Worm (Caenorhabditis elegans): Measurements from ENCODE around the gene R03D7.15.

Gene R03D7.15

DNA sequence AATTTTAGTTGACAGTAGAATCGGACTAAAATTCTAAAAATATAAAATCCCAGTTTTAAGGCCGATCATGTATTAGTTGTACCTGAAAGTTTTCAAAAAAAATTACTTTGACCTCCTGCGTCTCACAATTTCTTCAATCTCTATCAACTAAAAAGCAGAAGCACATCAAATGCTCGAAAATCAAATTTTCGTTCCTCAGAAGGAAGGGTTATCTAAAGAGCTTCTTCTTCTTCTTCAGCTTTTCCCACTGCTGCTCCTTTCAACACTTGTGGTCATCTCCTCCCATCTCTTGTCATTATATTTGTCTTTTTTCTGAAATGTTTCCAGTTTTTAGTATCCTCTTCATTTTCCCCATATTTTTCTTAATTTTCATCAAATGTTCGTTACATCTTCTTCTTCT is 22.7 kb downstream of the R03D7.15 start:
- TF ChIP-seq hlh-8 (tag; optimal IDR thresholded peaks at IDR 0.05) (no peak), unc-42 (tag; optimal IDR thresholded peaks at IDR 0.05) (peak; percentile 51), pat-9 (tag; optimal IDR thresholded peaks at IDR 0.05) (no peak), mec-3 (tag; optimal IDR thresholded peaks at IDR 0.05; ENCODE audit: borderline replicate concordance) (no peak), ceh-45 (GFP tag; IDR thresholded peaks at IDR 0.05) (no peak), tbx-7 (tag; optimal IDR thresholded peaks at IDR 0.05) (no peak), npax-4 (tag; optimal IDR thresholded peaks at IDR 0.05) (no peak), ceh-48 (tag; optimal IDR thresholded peaks at IDR 0.05) (no peak)

DNA sequence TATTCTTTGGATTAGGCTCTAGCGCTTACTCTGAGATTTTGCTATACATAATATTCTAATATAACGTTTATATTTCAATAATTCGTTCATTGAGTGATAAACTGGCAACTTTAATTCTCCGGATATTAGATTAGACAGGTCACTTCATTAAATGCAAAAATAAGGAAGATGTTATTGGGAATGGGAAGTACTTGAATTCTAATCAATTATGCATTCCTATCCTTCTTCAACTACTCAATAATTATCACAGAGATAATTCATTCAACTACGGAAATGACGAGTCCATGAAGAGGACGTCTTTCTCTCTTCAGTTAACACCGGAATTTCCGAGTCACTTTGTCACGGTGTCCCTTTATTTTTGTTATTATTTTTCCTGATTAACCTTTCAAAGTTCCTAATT is 28.6 kb downstream of the R03D7.15 start:
- no peak for TF ChIP-seq fkh-6 (tag; optimal IDR thresholded peaks at IDR 0.05)
- no peak for TF ChIP-seq pha-2 (tag; optimal IDR thresholded peaks at IDR 0.05)
- TF ChIP-seq sdc-2 (tag; optimal IDR thresholded peaks at IDR 0.05): no peak
- no peak for TF ChIP-seq nhr-11 (tag; optimal IDR thresholded peaks at IDR 0.05)
- TF ChIP-seq syd-9 (tag; optimal IDR thresholded peaks at IDR 0.05): no peak
- TF ChIP-seq eyg-1 (tag; optimal IDR thresholded peaks at IDR 0.05): no peak

DNA sequence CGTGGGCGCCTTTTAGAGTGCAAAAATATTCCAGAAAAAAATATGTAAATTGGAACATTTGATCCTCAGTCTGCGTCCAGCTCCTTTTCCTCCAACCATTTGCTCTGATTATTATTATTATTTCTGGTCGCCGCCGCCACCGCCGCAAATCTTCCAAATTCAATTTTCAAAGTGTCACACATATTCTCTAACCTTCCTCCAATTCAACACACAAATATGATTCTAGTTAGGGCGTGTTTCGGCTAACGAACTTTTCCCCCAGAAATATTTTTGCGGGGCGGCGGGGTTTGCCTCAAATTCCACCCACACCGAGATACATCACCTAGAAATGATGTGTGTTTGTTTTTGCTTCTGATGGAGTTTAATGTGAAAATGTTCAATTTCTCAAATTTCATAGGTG is 29.7 kb downstream of the R03D7.15 start:
- peak; percentile 77 for TF ChIP-seq unc-42 (tag; optimal IDR thresholded peaks at IDR 0.05)
- no peak for TF ChIP-seq ceh-24 (tag; optimal IDR thresholded peaks at IDR 0.05)

DNA sequence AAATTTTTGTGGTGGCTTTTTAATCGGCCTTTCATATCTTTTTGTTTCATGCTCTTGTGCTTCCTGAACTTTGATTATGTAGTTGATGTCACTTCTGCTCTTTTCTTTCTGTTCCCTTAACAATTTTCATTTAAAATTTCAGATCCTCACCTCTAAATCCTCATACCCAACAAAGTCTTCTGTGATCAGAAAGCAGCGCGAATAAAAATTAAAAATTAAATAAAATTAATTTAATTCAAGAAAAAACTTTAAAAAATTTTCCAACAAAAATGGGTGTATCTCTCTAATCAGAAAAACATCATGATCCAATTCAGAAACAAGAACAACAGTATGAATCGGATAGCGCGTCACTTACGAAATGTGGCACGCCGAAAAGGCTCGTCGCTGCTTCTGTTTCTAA is 33.2 kb downstream of the R03D7.15 start, which contains the start of gene ptp-3:
TSS of gene ptp-3 (plus strand) at position 301 of the 400 bp plus-strand sequence.
- TF ChIP-seq lim-6 (tag; optimal IDR thresholded peaks at IDR 0.05): no peak
- TF ChIP-seq madf-2 (tag; optimal IDR thresholded peaks at IDR 0.05): no peak
- TF ChIP-seq fkh-6 (tag; optimal IDR thresholded peaks at IDR 0.05): no peak
- no peak for TF ChIP-seq pax-1 (tag; optimal IDR thresholded peaks at IDR 0.05)

DNA sequence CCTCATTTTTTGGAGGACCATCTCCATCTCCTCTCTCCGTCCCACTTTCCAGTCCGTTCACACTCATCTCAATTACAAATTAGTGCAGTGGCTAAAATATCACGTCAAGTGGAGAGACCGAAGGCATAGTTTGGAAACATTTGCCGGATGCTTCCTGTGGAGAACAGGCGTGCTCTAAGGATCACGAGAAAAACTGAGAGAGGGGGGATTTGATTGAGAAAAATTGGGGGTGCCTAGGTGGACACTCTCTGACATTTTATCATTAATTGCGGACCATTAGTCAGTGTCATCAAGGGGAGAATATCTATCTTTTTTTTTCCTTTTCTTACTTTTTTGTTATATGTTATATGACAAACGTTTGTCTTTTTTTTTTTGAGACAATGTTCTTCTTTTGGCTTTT is 40.0 kb downstream of the R03D7.15 start:
- TF ChIP-seq pat-9 (tag; optimal IDR thresholded peaks at IDR 0.05): no peak
- TF ChIP-seq unc-55 (GFP tag; optimal IDR thresholded peaks at IDR 0.05): peak; percentile 9
- TF ChIP-seq ceh-18 (tag; optimal IDR thresholded peaks at IDR 0.05): peak; percentile 3

DNA sequence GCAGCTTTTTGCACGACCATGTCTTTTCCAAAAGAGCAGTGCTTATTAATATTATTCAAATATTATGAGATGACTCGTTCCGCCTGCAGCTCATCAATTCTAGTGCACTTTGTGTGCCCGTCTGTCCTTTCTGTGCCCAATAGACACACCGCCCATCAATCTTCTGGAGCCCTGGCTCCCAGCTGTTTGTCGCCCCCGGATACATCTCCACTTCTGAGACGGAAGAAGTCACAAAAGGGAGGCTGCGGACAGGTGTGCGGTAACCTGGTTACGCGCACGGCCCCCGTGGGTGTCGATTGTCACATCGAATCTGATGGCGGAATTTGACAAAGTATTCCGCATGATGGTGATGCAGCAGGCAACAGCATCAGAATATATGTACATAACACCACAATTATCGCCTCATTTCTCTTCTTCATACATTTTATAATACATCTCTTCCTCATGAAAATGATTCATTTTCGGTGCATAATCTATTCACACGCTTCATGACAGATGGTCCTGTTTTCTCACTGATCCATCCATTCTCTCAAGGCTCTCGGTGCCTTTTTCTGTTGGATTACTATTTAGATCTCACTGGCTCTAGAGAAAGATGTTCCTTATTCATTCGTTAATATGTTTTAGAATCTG is 44.6 kb downstream of the R03D7.15 start:
- peak; percentile 25 for TF ChIP-seq unc-55 (GFP tag; optimal IDR thresholded peaks at IDR 0.05)
- TF ChIP-seq ttx-3 (tag; optimal IDR thresholded peaks at IDR 0.05): no peak
- no peak for TF ChIP-seq elt-2 (tag; optimal IDR thresholded peaks at IDR 0.05)

DNA sequence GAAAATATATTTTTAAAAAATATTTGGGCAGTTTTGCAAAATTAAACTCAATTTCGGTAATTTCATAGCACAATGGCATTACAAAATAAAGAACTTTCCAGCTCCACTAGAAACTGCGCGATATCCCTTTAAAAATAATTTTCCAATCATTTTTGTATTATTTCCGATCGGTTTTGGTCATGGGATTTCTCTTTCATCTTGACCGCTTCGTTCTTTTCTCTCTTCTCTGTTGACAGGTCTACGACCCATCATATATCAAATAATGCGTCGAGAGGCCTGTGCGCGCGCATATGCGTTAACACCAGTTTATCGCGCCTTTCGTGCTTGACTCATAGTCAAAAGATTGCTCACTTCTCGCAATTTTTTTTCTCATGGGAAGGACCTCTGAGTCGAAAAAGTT is 46.6 kb downstream of the R03D7.15 start:
- TF ChIP-seq gmeb-2 (tag; optimal IDR thresholded peaks at IDR 0.05): no peak
- TF ChIP-seq elt-4 (tag; optimal IDR thresholded peaks at IDR 0.05): no peak
- TF ChIP-seq hlh-6 (tag; optimal IDR thresholded peaks at IDR 0.05): no peak
- TF ChIP-seq odd-2 (tag; optimal IDR thresholded peaks at IDR 0.05): no peak
- TF ChIP-seq ceh-9 (tag; optimal IDR thresholded peaks at IDR 0.05): no peak
- TF ChIP-seq unc-55 (GFP tag; optimal IDR thresholded peaks at IDR 0.05): peak; percentile 91

DNA sequence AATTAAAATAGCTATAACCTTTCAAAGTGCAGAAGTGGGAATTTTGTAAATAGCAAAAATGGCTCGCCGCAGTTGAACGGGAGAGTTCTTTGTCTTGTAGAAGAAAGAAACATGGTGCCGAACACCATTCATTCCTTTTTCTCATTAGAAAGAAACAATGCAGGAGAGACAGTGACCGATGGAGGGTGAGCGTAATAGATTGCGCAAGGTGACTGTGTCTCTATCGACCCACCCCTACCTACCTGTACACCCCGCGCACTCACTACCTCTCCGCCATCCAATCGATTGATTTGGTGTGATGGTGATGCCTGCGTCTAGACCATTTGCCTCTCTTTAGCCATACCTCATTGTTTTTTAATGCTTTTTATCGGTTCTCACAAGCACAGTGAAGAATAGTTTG is 47.2 kb downstream of the R03D7.15 start:
- no peak for TF ChIP-seq che-1 (tag; optimal IDR thresholded peaks at IDR 0.05)
- TF ChIP-seq ceh-6 (GFP tag; optimal IDR thresholded peaks at IDR 0.05): no peak
- no peak for TF ChIP-seq hlh-13 (GFP tag; optimal IDR thresholded peaks at IDR 0.05)
- no peak for TF ChIP-seq nfya-1 (tag; optimal IDR thresholded peaks at IDR 0.05)
- TF ChIP-seq lim-6 (tag; optimal IDR thresholded peaks at IDR 0.05): no peak
- TF ChIP-seq T23F11.4 (GFP tag; optimal IDR thresholded peaks at IDR 0.05): no peak
- TF ChIP-seq tbx-2 (tag; optimal IDR thresholded peaks at IDR 0.05): peak; percentile 1
- TF ChIP-seq ceh-18 (tag; optimal IDR thresholded peaks at IDR 0.05): no peak
- no peak for TF ChIP-seq hlh-15 (tag; optimal IDR thresholded peaks at IDR 0.05)
